Worm (Caenorhabditis elegans): Measurements from ENCODE around the gene Y110A2AL.7.

The Y110A2AL.7 gene

ce11 chrII:2861385-2862099, 18.6 kb upstream of the Y110A2AL.7 start:
- TF ChIP-seq elt-2 (tag; optimal IDR thresholded peaks at IDR 0.05) (peak; percentile 19), hmg-11 (tag; optimal IDR thresholded peaks at IDR 0.05) (peak; percentile 32), nhr-237 (tag; optimal IDR thresholded peaks at IDR 0.05) (no peak)

ce11 chrII:2859873-2860821, 17.2 kb upstream of the Y110A2AL.7 start:
- TF ChIP-seq pha-4 (tag; optimal IDR thresholded peaks at IDR 0.05): peak; percentile 24
- TF ChIP-seq nhr-11 (tag; optimal IDR thresholded peaks at IDR 0.05): no peak
- TF ChIP-seq nfya-1 (tag; optimal IDR thresholded peaks at IDR 0.05; ENCODE audit: insufficient read depth): peak; percentile 10
- TF ChIP-seq ztf-11 (tag; optimal IDR thresholded peaks at IDR 0.05): no peak
- peak; percentile 43 for TF ChIP-seq nhr-23 (tag; optimal IDR thresholded peaks at IDR 0.05)
- no peak for TF ChIP-seq elt-1 (tag; optimal IDR thresholded peaks at IDR 0.05)
- no peak for TF ChIP-seq skn-1 (tag; optimal IDR thresholded peaks at IDR 0.05)

- no peak for TF ChIP-seq R02D3.7 (tag; optimal IDR thresholded peaks at IDR 0.05)
- no peak for TF ChIP-seq mdl-1 (tag; optimal IDR thresholded peaks at IDR 0.05)
- TF ChIP-seq skn-1 (tag; optimal IDR thresholded peaks at IDR 0.05): no peak
- no peak for TF ChIP-seq nfya-1 (tag; optimal IDR thresholded peaks at IDR 0.05; ENCODE audit: insufficient read depth)
- TF ChIP-seq nhr-25 (tag; optimal IDR thresholded peaks at IDR 0.05): no peak
- no peak for TF ChIP-seq mml-1 (tag; optimal IDR thresholded peaks at IDR 0.05)
- TF ChIP-seq tbx-2 (tag; optimal IDR thresholded peaks at IDR 0.05): no peak
- TF ChIP-seq fkh-10 (GFP tag; optimal IDR thresholded peaks at IDR 0.05): no peak
- no peak for TF ChIP-seq ceh-82 (tag; optimal IDR thresholded peaks at IDR 0.05)
- no peak for TF ChIP-seq nhr-12 (tag; optimal IDR thresholded peaks at IDR 0.05)
- no peak for TF ChIP-seq elt-3 (tag; optimal IDR thresholded peaks at IDR 0.05)
- no peak for TF ChIP-seq lin-39 (tag; optimal IDR thresholded peaks at IDR 0.05)
- no peak for TF ChIP-seq fos-1 (tag; optimal IDR thresholded peaks at IDR 0.05)
- TF ChIP-seq fkh-2 (tag; optimal IDR thresholded peaks at IDR 0.05): no peak
- TF ChIP-seq nhr-76 (tag; optimal IDR thresholded peaks at IDR 0.05): no peak
- no peak for TF ChIP-seq unc-39 (tag; optimal IDR thresholded peaks at IDR 0.05)
- TF ChIP-seq eor-1 (tag; optimal IDR thresholded peaks at IDR 0.05): no peak
- TF ChIP-seq lsy-12 (tag; optimal IDR thresholded peaks at IDR 0.05): no peak
Measured at ce11 chrII:2859315-2859714, 16.3 kb upstream of the Y110A2AL.7 start.

ce11 chrII:2858851-2859250, 15.9 kb upstream of the Y110A2AL.7 start:
- TF ChIP-seq ceh-9 (tag; optimal IDR thresholded peaks at IDR 0.05) (no peak), ceh-16 (tag; optimal IDR thresholded peaks at IDR 0.05) (no peak), egl-27 (tag; optimal IDR thresholded peaks at IDR 0.05) (no peak), ama-1 (optimal IDR thresholded peaks at IDR 0.05) (no peak), hmg-11 (tag; optimal IDR thresholded peaks at IDR 0.05) (no peak), skn-1 (tag; optimal IDR thresholded peaks at IDR 0.05) (no peak), ZK546.5 (tag; optimal IDR thresholded peaks at IDR 0.05) (no peak), nhr-11 (tag; optimal IDR thresholded peaks at IDR 0.05) (no peak), pha-4 (tag; optimal IDR thresholded peaks at IDR 0.05) (no peak)

ce11 chrII:2857559-2857958, 14.6 kb upstream of the Y110A2AL.7 start:
- TF ChIP-seq ceh-9 (tag; optimal IDR thresholded peaks at IDR 0.05) (no peak), ztf-4 (tag; optimal IDR thresholded peaks at IDR 0.05) (no peak), elt-1 (tag; optimal IDR thresholded peaks at IDR 0.05) (peak; percentile 81), jun-1 (tag; optimal IDR thresholded peaks at IDR 0.05) (no peak), nhr-43 (tag; optimal IDR thresholded peaks at IDR 0.05; ENCODE audit: poor library complexity, severe bottlenecking) (peak; percentile 63), fkh-2 (tag; optimal IDR thresholded peaks at IDR 0.05) (no peak), ZK546.5 (tag; optimal IDR thresholded peaks at IDR 0.05) (no peak), mdl-1 (tag; optimal IDR thresholded peaks at IDR 0.05) (no peak), hmg-11 (tag; optimal IDR thresholded peaks at IDR 0.05) (no peak), unc-39 (tag; optimal IDR thresholded peaks at IDR 0.05) (no peak), mml-1 (tag; optimal IDR thresholded peaks at IDR 0.05) (no peak), ceh-16 (tag; optimal IDR thresholded peaks at IDR 0.05) (no peak), snpc-4 (tag; optimal IDR thresholded peaks at IDR 0.05) (no peak), nhr-12 (tag; optimal IDR thresholded peaks at IDR 0.05) (no peak), elt-3 (tag; optimal IDR thresholded peaks at IDR 0.05) (peak in 2 of 3 experiments; percentile 70 to 95), ceh-82 (tag; optimal IDR thresholded peaks at IDR 0.05) (no peak), R02D3.7 (tag; optimal IDR thresholded peaks at IDR 0.05) (no peak), unc-62 (GFP tag; optimal IDR thresholded peaks at IDR 0.05) (no peak), lsy-12 (tag; optimal IDR thresholded peaks at IDR 0.05) (no peak), nhr-237 (tag; optimal IDR thresholded peaks at IDR 0.05) (no peak), ceh-28 (tag; optimal IDR thresholded peaks at IDR 0.05) (no peak), zag-1 (tag; optimal IDR thresholded peaks at IDR 0.05) (no peak), eor-1 (tag; optimal IDR thresholded peaks at IDR 0.05) (no peak), nhr-25 (tag; optimal IDR thresholded peaks at IDR 0.05) (peak; percentile 49)

Data from whole organism, L3 larva.